Fruit fly (Drosophila melanogaster) whole organism, embryonic: ENCODE data around the gene CG33191.

ENCODE experiments used
- CG14710 ChIP-seq: fragments of 200-800 bp; sonication (Bioruptor generic); optimal IDR thresholded peaks from 3 replicates; lab custom pipeline; 2019; ENCODE audit warnings: missing biosample characterization, mild to moderate bottlenecking, missing genetic modification characterization, moderate library complexity
- CG14965 ChIP-seq: fragments of 200-800 bp; sonication (Bioruptor generic); optimal IDR thresholded peaks from 2 replicates; lab custom pipeline; 2016; ENCODE audit warnings: missing biosample characterization, missing genetic modification characterization, borderline replicate concordance
- CG6813 ChIP-seq: fragments of 200-800 bp; sonication (Bioruptor generic); optimal IDR thresholded peaks from 2 replicates; lab custom pipeline; 2017; ENCODE audit warnings: missing biosample characterization, missing genetic modification characterization, mild to moderate bottlenecking, moderate library complexity, missing genetic modification reagents
- Gsc ChIP-seq: fragments of 200-800 bp; sonication (Bioruptor generic); IDR thresholded peaks from 2 replicates; pipeline ENCODE4 v1.3.6; 2022; ENCODE audit warnings: missing biosample characterization, missing genetic modification characterization
- fru ChIP-seq: fragments of >200 bp; optimal IDR thresholded peaks from 2 replicates; lab custom pipeline; 2017
- grau ChIP-seq: fragments of 200-800 bp; optimal IDR thresholded peaks from 3 replicates; lab custom pipeline; 2019; ENCODE audit warnings: missing biosample characterization, mild to moderate bottlenecking, missing genetic modification characterization, moderate library complexity
- phol ChIP-seq: fragments of 200-800 bp; sonication (Bioruptor generic); optimal IDR thresholded peaks from 3 replicates; lab custom pipeline; 2018; ENCODE audit warnings: missing biosample characterization, mild to moderate bottlenecking, missing genetic modification characterization, moderate library complexity
- vnd ChIP-seq: fragments of 200-800 bp; sonication (Bioruptor generic); IDR thresholded peaks from 3 replicates; pipeline ENCODE4 v1.3.6; 2022; ENCODE audit warnings: missing biosample characterization, missing genetic modification characterization; ENCODE audit not compliant: partially characterized antibody
- wor ChIP-seq: fragments of 200-800 bp; sonication (Bioruptor generic); IDR thresholded peaks from 2 replicates; pipeline ENCODE4 v1.3.6; 2022; ENCODE audit warnings: missing biosample characterization, missing genetic modification characterization

dm6 chr3R:8806638-8807037 lies 26.9 kb upstream of the CG33191 start:
- TF ChIP-seq grau (no peak), CG14965 (no peak), fru (no peak), Gsc (no peak), vnd (no peak), phol (tag; lab: Kevin White, UChicago) (no peak), wor (GFP tag; lab: Robert Waterston, UW) (no peak), CG6813 (GFP tag; lab: Kevin White, UChicago) (no peak), CG14710 (tag; lab: Kevin White, UChicago) (no peak)
